Worm (Caenorhabditis elegans) whole organism, L4/young adult: ENCODE measurements around the gene jmjd-3.1.

Experiments
- W03F9.2 ChIP-seq: fragments of 150-350 bp; optimal IDR thresholded peaks from 2 replicates; lab custom pipeline; 2014; ENCODE audit warnings: missing biosample characterization, missing genetic modification characterization
- dao-5 ChIP-seq: sonication (generic microtip); optimal IDR thresholded peaks from 2 replicates; lab custom pipeline; 2016; ENCODE audit warnings: missing genotype, missing genetic modification characterization, moderate library complexity, missing compliant biosample characterization

- TF ChIP-seq W03F9.2 (tag; lab: Kevin White, UChicago): no peak
- TF ChIP-seq dao-5 (tag; lab: Kevin White, UChicago): no peak
These were observed 28.9 kb downstream of the jmjd-3.1 start for ce11 chrX:8599725-8600124.
